Worm (Caenorhabditis elegans) whole organism, late embryonic: ENCODE results near the gene sel-13.

ENCODE experiments used
- C08G9.2 ChIP-seq: sonication (generic microtip); optimal IDR thresholded peaks from 2 replicates; lab custom pipeline; 2016; ENCODE audit warnings: mild to moderate bottlenecking, missing genetic modification characterization, moderate library complexity, missing compliant biosample characterization
- K02D7.2 ChIP-seq: sonication (generic microtip); optimal IDR thresholded peaks from 2 replicates; lab custom pipeline; 2017; ENCODE audit warnings: mild to moderate bottlenecking, missing genetic modification characterization, missing compliant biosample characterization
- ceh-30 ChIP-seq: fragments of 150-350 bp; optimal IDR thresholded peaks from 2 replicates; lab custom pipeline; 2014; ENCODE audit warnings: missing biosample characterization, missing genetic modification characterization
- ceh-45 ChIP-seq: fragments of 200-800 bp; sonication (Bioruptor generic); IDR thresholded peaks from 2 replicates; pipeline ENCODE4 v1.3.6; 2022; ENCODE audit warnings: missing genetic modification reagents, missing genetic modification characterization, missing compliant biosample characterization
- elt-4 ChIP-seq: sonication (generic microtip); optimal IDR thresholded peaks from 2 replicates; lab custom pipeline; 2016; ENCODE audit warnings: missing genetic modification characterization, missing compliant biosample characterization
- fax-1 ChIP-seq: sonication (generic microtip); optimal IDR thresholded peaks from 2 replicates; lab custom pipeline; 2016; ENCODE audit warnings: missing genotype, missing genetic modification characterization, missing compliant biosample characterization
- lin-11 ChIP-seq: fragments of 200-800 bp; sonication (Bioruptor generic); optimal IDR thresholded peaks from 2 replicates; lab custom pipeline; 2018; ENCODE audit warnings: mild to moderate bottlenecking, missing genetic modification characterization, missing compliant biosample characterization
- nfya-1 ChIP-seq: sonication (generic microtip); optimal IDR thresholded peaks from 2 replicates; lab custom pipeline; 2017; ENCODE audit warnings: missing genetic modification characterization, mild to moderate bottlenecking, missing compliant biosample characterization, antibody characterized with exemption, moderate library complexity
- nhr-11 ChIP-seq: fragments of 150-350 bp; optimal IDR thresholded peaks from 2 replicates; lab custom pipeline; 2014; ENCODE audit warnings: missing biosample characterization, missing genetic modification characterization
- nhr-232 ChIP-seq: sonication (generic microtip); optimal IDR thresholded peaks from 2 replicates; lab custom pipeline; 2016; ENCODE audit warnings: missing genetic modification characterization, missing compliant biosample characterization
- pha-4 ChIP-seq: fragments of 150-350 bp; optimal IDR thresholded peaks from 2 replicates; lab custom pipeline; 2018; ENCODE audit warnings: missing biosample characterization, missing genetic modification reagents, missing genetic modification characterization
- pqm-1 ChIP-seq: sonication (generic microtip); optimal IDR thresholded peaks from 2 replicates; lab custom pipeline; 2016; ENCODE audit warnings: missing genetic modification characterization, missing compliant biosample characterization
- sox-2 ChIP-seq: fragments of 200-800 bp; sonication (Bioruptor generic); IDR thresholded peaks from 2 replicates; pipeline ENCODE4 v1.3.6; 2022; ENCODE audit warnings: missing genetic modification reagents, missing genetic modification characterization, missing compliant biosample characterization
- tbx-2 ChIP-seq: sonication (generic microtip); optimal IDR thresholded peaks from 2 replicates; lab custom pipeline; 2016; ENCODE audit warnings: missing genetic modification characterization, missing compliant biosample characterization

ce11 chrIII:4666753-4667400, 33.1 kb downstream of the sel-13 start:
- TF ChIP-seq pha-4 (tag; lab: Kevin White, UChicago), result no peak
- TF ChIP-seq C08G9.2, result peak; percentile 26
- no peak; the same call in 1 of the 2 replicates for TF ChIP-seq sox-2
- peak; percentile 64 for TF ChIP-seq tbx-2 (tag; lab: Kevin White, UChicago)
- TF ChIP-seq elt-4, result no peak
- TF ChIP-seq nfya-1 (tag; lab: Kevin White, UChicago), result peak; percentile 79
- no peak for TF ChIP-seq pqm-1 (tag; lab: Kevin White, UChicago)
- no peak for TF ChIP-seq ceh-45 (GFP tag; lab: Robert Waterston, UW)
- peak; percentile 38 for TF ChIP-seq ceh-30 (tag; lab: Kevin White, UChicago)
- no peak for TF ChIP-seq K02D7.2 (tag; lab: Kevin White, UChicago)
- TF ChIP-seq nhr-232 (tag; lab: Kevin White, UChicago), result no peak
- no peak for TF ChIP-seq nhr-11 (tag; lab: Kevin White, UChicago)
- TF ChIP-seq fax-1, result no peak
- TF ChIP-seq lin-11 (tag; lab: Kevin White, UChicago), result no peak
